Worm (Caenorhabditis elegans) whole organism, young adult: ENCODE measurements around the gene let-711.

Source experiments
- B0261.1 ChIP-seq: sonication (generic microtip); optimal IDR thresholded peaks from 2 replicates; lab custom pipeline; 2016; ENCODE audit warnings: mild to moderate bottlenecking, missing genetic modification characterization, moderate library complexity, missing compliant biosample characterization
- C17E4.6 ChIP-seq: fragments of 200-800 bp; sonication (Bioruptor generic); IDR thresholded peaks from 2 replicates; pipeline ENCODE4 v1.3.6; 2022; ENCODE audit warnings: missing genetic modification reagents, missing genetic modification characterization, missing compliant biosample characterization
- F10E7.11 ChIP-seq: sonication (generic microtip); optimal IDR thresholded peaks from 2 replicates; lab custom pipeline; 2017; ENCODE audit warnings: mild to moderate bottlenecking, missing genetic modification characterization, moderate library complexity, missing compliant biosample characterization
- F22D6.2 ChIP-seq: sonication (generic microtip); optimal IDR thresholded peaks from 2 replicates; lab custom pipeline; 2016; ENCODE audit warnings: mild to moderate bottlenecking, missing genetic modification characterization, missing compliant biosample characterization
- F39B2.1 ChIP-seq: fragments of 200-800 bp; sonication (Bioruptor generic); IDR thresholded peaks from 2 replicates; pipeline ENCODE4 v1.3.6; 2022; ENCODE audit warnings: missing genetic modification reagents, missing genetic modification characterization, missing compliant biosample characterization
- F49E8.2 ChIP-seq: sonication (generic microtip); optimal IDR thresholded peaks from 3 replicates; lab custom pipeline; 2017; ENCODE audit warnings: missing genetic modification characterization, mild to moderate bottlenecking, missing compliant biosample characterization, antibody characterized with exemption, moderate library complexity; ENCODE audit not compliant: insufficient read depth
- F55B11.4 ChIP-seq: sonication (generic microtip); optimal IDR thresholded peaks from 2 replicates; lab custom pipeline; 2016; ENCODE audit warnings: missing compliant biosample characterization, missing genetic modification characterization, borderline replicate concordance; ENCODE audit not compliant: insufficient read depth
- F57C9.4 ChIP-seq: sonication (generic microtip); optimal IDR thresholded peaks from 2 replicates; lab custom pipeline; 2017; ENCODE audit warnings: mild to moderate bottlenecking, missing genetic modification characterization, missing compliant biosample characterization
- T07F8.4 ChIP-seq: sonication (generic microtip); optimal IDR thresholded peaks from 2 replicates; lab custom pipeline; 2016; ENCODE audit warnings: mild to moderate bottlenecking, missing genetic modification characterization, moderate library complexity, missing compliant biosample characterization
- Y53G8AR.9 ChIP-seq: fragments of 200-800 bp; sonication (Bioruptor generic); conservative IDR thresholded peaks from 2 replicates; pipeline ENCODE4 v1.3.6; 2022; ENCODE audit warnings: missing genetic modification reagents, missing genetic modification characterization, missing compliant biosample characterization
- aptf-3 ChIP-seq: fragments of 200-800 bp; sonication (Bioruptor generic); IDR thresholded peaks from 2 replicates; pipeline ENCODE4 v1.3.6; 2022; ENCODE audit warnings: missing genetic modification characterization, missing compliant biosample characterization
- atf-7 ChIP-seq: sonication (generic microtip); optimal IDR thresholded peaks from 2 replicates; lab custom pipeline; 2017; ENCODE audit warnings: mild to moderate bottlenecking, missing genetic modification characterization, missing compliant biosample characterization
- attf-3 ChIP-seq: fragments of 200-800 bp; sonication (Bioruptor generic); conservative IDR thresholded peaks from 2 replicates; pipeline ENCODE4 v1.3.6; 2022; ENCODE audit warnings: missing genetic modification reagents, missing genetic modification characterization, missing compliant biosample characterization
- bed-2 ChIP-seq: fragments of 200-800 bp; sonication (Bioruptor generic); IDR thresholded peaks from 2 replicates; pipeline ENCODE4 v1.3.6; 2022; ENCODE audit warnings: missing genetic modification reagents, missing genetic modification characterization, missing compliant biosample characterization
- ccch-3 ChIP-seq: fragments of 200-800 bp; sonication (Bioruptor generic); optimal IDR thresholded peaks from 2 replicates; lab custom pipeline; 2018; ENCODE audit warnings: mild to moderate bottlenecking, missing genetic modification characterization, missing compliant biosample characterization
- cebp-2 ChIP-seq: fragments of 200-800 bp; sonication (Bioruptor generic); IDR thresholded peaks from 2 replicates; pipeline ENCODE4 v1.3.6; 2022; ENCODE audit warnings: missing genetic modification characterization, missing compliant biosample characterization
- ceh-100 ChIP-seq: fragments of 200-800 bp; sonication (Bioruptor generic); IDR thresholded peaks from 2 replicates; pipeline ENCODE4 v1.3.6; 2022; ENCODE audit warnings: missing genetic modification reagents, missing genetic modification characterization, missing compliant biosample characterization
- ceh-79 ChIP-seq: sonication (generic microtip); optimal IDR thresholded peaks from 2 replicates; lab custom pipeline; 2017; ENCODE audit warnings: mild to moderate bottlenecking, missing genetic modification characterization, missing compliant biosample characterization
- die-1 ChIP-seq: sonication (generic microtip); optimal IDR thresholded peaks from 2 replicates; lab custom pipeline; 2016; ENCODE audit warnings: missing genotype, mild to moderate bottlenecking, missing genetic modification characterization, missing compliant biosample characterization
- egl-18 ChIP-seq: fragments of 200-800 bp; sonication (Bioruptor generic); IDR thresholded peaks from 2 replicates; pipeline ENCODE4 v1.3.6; 2022; ENCODE audit warnings: missing genetic modification reagents, missing genetic modification characterization, missing compliant biosample characterization
- egl-44 ChIP-seq: fragments of 200-800 bp; sonication (Bioruptor generic); IDR thresholded peaks from 2 replicates; pipeline ENCODE4 v1.3.6; 2022; ENCODE audit warnings: missing genetic modification reagents, missing genetic modification characterization, missing compliant biosample characterization
- ets-4 ChIP-seq: fragments of 200-800 bp; sonication (Bioruptor generic); optimal IDR thresholded peaks from 2 replicates; lab custom pipeline; 2018; ENCODE audit warnings: mild to moderate bottlenecking, missing genetic modification characterization, missing compliant biosample characterization
- him-1 ChIP-seq: sonication (generic microtip); optimal IDR thresholded peaks from 2 replicates; lab custom pipeline; 2016; ENCODE audit warnings: missing genotype, missing genetic modification reagents, missing genetic modification characterization, missing compliant biosample characterization
- hlh-12 ChIP-seq: sonication (generic microtip); optimal IDR thresholded peaks from 2 replicates; lab custom pipeline; 2016; ENCODE audit warnings: missing genetic modification characterization, missing compliant biosample characterization
- lag-1 ChIP-seq: fragments of 200-800 bp; sonication (Bioruptor generic); IDR thresholded peaks from 2 replicates; pipeline ENCODE4 v1.3.6; 2022; ENCODE audit warnings: missing genetic modification reagents, missing genetic modification characterization, missing compliant biosample characterization
- let-526 ChIP-seq: fragments of 200-800 bp; sonication (Bioruptor generic); IDR thresholded peaks from 2 replicates; pipeline ENCODE4 v1.3.6; 2022; ENCODE audit warnings: missing genetic modification reagents, missing genetic modification characterization, missing compliant biosample characterization
- lin-26 ChIP-seq: fragments of 200-800 bp; sonication (Bioruptor generic); IDR thresholded peaks from 2 replicates; pipeline ENCODE4 v1.3.6; 2022; ENCODE audit warnings: missing genetic modification reagents, missing genetic modification characterization, missing compliant biosample characterization
- lsl-1 ChIP-seq: fragments of 200-800 bp; sonication (Bioruptor generic); optimal IDR thresholded peaks from 2 replicates; lab custom pipeline; 2018; ENCODE audit warnings: mild to moderate bottlenecking, missing genetic modification characterization, moderate library complexity, missing compliant biosample characterization
- madf-10 ChIP-seq: sonication (generic microtip); optimal IDR thresholded peaks from 2 replicates; lab custom pipeline; 2016; ENCODE audit warnings: mild to moderate bottlenecking, missing genetic modification characterization, missing compliant biosample characterization
- madf-3 ChIP-seq: fragments of 200-800 bp; sonication (Bioruptor generic); IDR thresholded peaks from 2 replicates; pipeline ENCODE4 v1.3.6; 2022; ENCODE audit warnings: missing genetic modification reagents, missing genetic modification characterization, missing compliant biosample characterization
- madf-6 ChIP-seq: fragments of 200-800 bp; sonication (Bioruptor generic); IDR thresholded peaks from 2 replicates; pipeline ENCODE4 v1.3.6; 2022; ENCODE audit warnings: missing genetic modification reagents, missing genetic modification characterization, missing compliant biosample characterization
- madf-8 ChIP-seq: fragments of 200-800 bp; sonication (Bioruptor generic); conservative IDR thresholded peaks from 2 replicates; pipeline ENCODE4 v1.3.6; 2022; ENCODE audit warnings: missing genetic modification reagents, missing genetic modification characterization, missing compliant biosample characterization
- mel-28 ChIP-seq: sonication (generic microtip); optimal IDR thresholded peaks from 2 replicates; lab custom pipeline; 2016; ENCODE audit warnings: borderline replicate concordance, mild to moderate bottlenecking, missing genetic modification characterization, missing compliant biosample characterization
- mes-4 ChIP-seq: sonication (generic microtip); optimal IDR thresholded peaks from 2 replicates; lab custom pipeline; 2016; ENCODE audit warnings: missing genotype, missing genetic modification characterization, missing compliant biosample characterization
- nfyb-1 ChIP-seq: fragments of 200-800 bp; sonication (Bioruptor generic); IDR thresholded peaks from 2 replicates; pipeline ENCODE4 v1.3.6; 2022; ENCODE audit warnings: missing genetic modification reagents, missing genetic modification characterization, missing compliant biosample characterization
- nhr-27 ChIP-seq: fragments of 200-800 bp; sonication (Bioruptor generic); optimal IDR thresholded peaks from 2 replicates; lab custom pipeline; 2018; ENCODE audit warnings: mild to moderate bottlenecking, missing genetic modification characterization, moderate library complexity, missing compliant biosample characterization
- nhr-80 ChIP-seq: sonication (generic microtip); optimal IDR thresholded peaks from 2 replicates; lab custom pipeline; 2016; ENCODE audit warnings: missing genetic modification characterization, missing compliant biosample characterization
- pha-4 ChIP-seq: fragments of 150-350 bp; sonication (generic microtip); optimal IDR thresholded peaks from 2 replicates; lab custom pipeline; 2014; ENCODE audit warnings: missing biosample characterization, missing genetic modification reagents, missing genetic modification characterization
- rcor-1 ChIP-seq: fragments of 200-800 bp; sonication (Bioruptor generic); IDR thresholded peaks from 2 replicates; pipeline ENCODE4 v1.3.6; 2022; ENCODE audit warnings: missing genetic modification reagents, missing genetic modification characterization, missing compliant biosample characterization
- sdz-38 ChIP-seq: sonication (generic microtip); optimal IDR thresholded peaks from 2 replicates; lab custom pipeline; 2016; ENCODE audit warnings: missing genotype, missing genetic modification characterization, missing compliant biosample characterization
- sea-2 ChIP-seq: fragments of 200-800 bp; sonication (Bioruptor generic); IDR thresholded peaks from 2 replicates; pipeline ENCODE4 v1.3.6; 2022; ENCODE audit warnings: missing genetic modification characterization, missing compliant biosample characterization
- somi-1 ChIP-seq: fragments of 200-800 bp; sonication (Bioruptor generic); optimal IDR thresholded peaks from 2 replicates; lab custom pipeline; 2018; ENCODE audit warnings: mild to moderate bottlenecking, missing genetic modification characterization, missing compliant biosample characterization
- sptf-2 ChIP-seq: fragments of 200-800 bp; sonication (Bioruptor generic); optimal IDR thresholded peaks from 2 replicates; lab custom pipeline; 2018; ENCODE audit warnings: mild to moderate bottlenecking, missing genetic modification characterization, missing compliant biosample characterization
- tbp1 ChIP-seq: fragments of 200-800 bp; sonication (Bioruptor generic); optimal IDR thresholded peaks from 2 replicates; lab custom pipeline; 2018; ENCODE audit warnings: mild to moderate bottlenecking, missing genetic modification characterization, missing compliant biosample characterization
- tlf-1 ChIP-seq: fragments of 200-800 bp; sonication (Bioruptor generic); optimal IDR thresholded peaks from 2 replicates; lab custom pipeline; 2018; ENCODE audit warnings: mild to moderate bottlenecking, missing genetic modification characterization, missing compliant biosample characterization
- xnd-1 ChIP-seq: sonication (generic microtip); optimal IDR thresholded peaks from 2 replicates; lab custom pipeline; 2016; ENCODE audit warnings: missing genotype, missing genetic modification reagents, missing genetic modification characterization, missing compliant biosample characterization
- zfh-2 ChIP-seq: fragments of 200-800 bp; sonication (Bioruptor generic); conservative IDR thresholded peaks from 2 replicates; pipeline ENCODE4 v1.3.6; 2022; ENCODE audit warnings: missing genetic modification reagents, missing genetic modification characterization, missing compliant biosample characterization
- ztf-25 ChIP-seq: fragments of 200-800 bp; sonication (Bioruptor generic); IDR thresholded peaks from 2 replicates; pipeline ENCODE4 v1.3.6; 2022; ENCODE audit warnings: missing genetic modification reagents, missing genetic modification characterization, missing compliant biosample characterization
- ztf-3 ChIP-seq: fragments of 200-800 bp; sonication (Bioruptor generic); optimal IDR thresholded peaks from 2 replicates; lab custom pipeline; 2018; ENCODE audit warnings: mild to moderate bottlenecking, missing genetic modification characterization, missing compliant biosample characterization
- ztf-6 ChIP-seq: fragments of 200-800 bp; sonication (Bioruptor generic); IDR thresholded peaks from 2 replicates; pipeline ENCODE4 v1.3.6; 2022; ENCODE audit warnings: missing genetic modification reagents, missing genetic modification characterization, missing compliant biosample characterization

let-711 gene

DNA sequence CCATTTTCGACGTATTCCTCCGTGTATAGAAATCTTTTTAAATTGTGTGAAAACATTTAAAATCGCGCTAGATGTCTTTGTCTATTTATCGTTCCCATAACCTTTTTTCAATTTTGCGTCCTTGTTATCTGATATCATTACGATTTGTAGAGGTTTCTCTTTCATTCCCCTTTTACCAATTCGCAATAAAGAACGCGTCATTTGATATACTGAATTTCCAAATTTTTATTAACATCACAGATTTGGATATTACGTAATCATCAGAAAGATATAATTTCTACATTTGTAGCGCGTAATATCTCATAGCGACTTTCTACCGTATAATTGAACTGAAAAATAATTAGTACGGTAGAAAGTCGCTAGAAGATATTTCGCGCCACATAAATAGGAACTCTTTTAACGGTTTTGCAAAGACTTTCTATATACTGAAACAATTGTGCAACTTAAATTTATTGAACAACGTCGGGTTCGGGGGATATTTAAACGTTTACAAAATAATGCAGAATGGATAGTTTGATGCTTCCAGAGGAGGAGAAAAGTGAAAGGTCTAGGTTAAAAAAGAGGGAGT, 12.2 kb downstream of the let-711 start (continued):
- no peak for TF ChIP-seq tbp1 (GFP tag; lab: Kevin White, UChicago)
- TF ChIP-seq bed-2: no peak
- no peak for TF ChIP-seq lin-26
- TF ChIP-seq him-1: peak; percentile 99
- no peak for TF ChIP-seq nhr-27 (tag; lab: Kevin White, UChicago)
- TF ChIP-seq mel-28 (tag; lab: Kevin White, UChicago): no peak
- no peak for TF ChIP-seq ceh-100 (GFP tag; lab: Robert Waterston, UW)
- TF ChIP-seq attf-3: no peak
- no peak for TF ChIP-seq ztf-25 (GFP tag; lab: Robert Waterston, UW)
- TF ChIP-seq C17E4.6 (GFP tag; lab: Robert Waterston, UW): no peak
- no peak for TF ChIP-seq sdz-38
- no peak for TF ChIP-seq nhr-80
- TF ChIP-seq ccch-3 (GFP tag; lab: Kevin White, UChicago): no peak
- TF ChIP-seq F49E8.2 (tag; lab: Kevin White, UChicago): peak; percentile 33
- TF ChIP-seq madf-8: peak; percentile 45; the same call in 1 of the 2 replicates
- TF ChIP-seq F39B2.1: 0 out of 2 replicates have a peak, but pooled peaks have one; percentile 13
- TF ChIP-seq somi-1 (GFP tag; lab: Kevin White, UChicago): no peak
- peak; percentile 72 for TF ChIP-seq lsl-1 (GFP tag; lab: Kevin White, UChicago)
- no peak for TF ChIP-seq aptf-3 (GFP tag; lab: Robert Waterston, UW)
- TF ChIP-seq hlh-12: no peak
- no peak for TF ChIP-seq tlf-1 (GFP tag; lab: Kevin White, UChicago)
- no peak for TF ChIP-seq ztf-3
- TF ChIP-seq xnd-1: peak; percentile 11
- no peak for TF ChIP-seq atf-7 (tag; lab: Kevin White, UChicago)
- no peak for TF ChIP-seq ceh-79
- TF ChIP-seq rcor-1 (GFP tag; lab: Robert Waterston, UW): no peak
- no peak for TF ChIP-seq lag-1
- TF ChIP-seq sptf-2 (GFP tag; lab: Kevin White, UChicago): no peak
- TF ChIP-seq zfh-2 (GFP tag; lab: Robert Waterston, UW): no peak
- TF ChIP-seq let-526 (GFP tag; lab: Robert Waterston, UW): no peak
- TF ChIP-seq ztf-6 (GFP tag; lab: Robert Waterston, UW): no peak
- no peak for TF ChIP-seq cebp-2 (GFP tag; lab: Robert Waterston, UW)
- TF ChIP-seq F57C9.4 (tag; lab: Kevin White, UChicago): no peak
- TF ChIP-seq ets-4 (GFP tag; lab: Kevin White, UChicago): no peak
- no peak for TF ChIP-seq pha-4 (tag; lab: Kevin White, UChicago)
- no peak for TF ChIP-seq madf-3 (GFP tag; lab: Robert Waterston, UW)
- no peak for TF ChIP-seq F22D6.2 (tag; lab: Kevin White, UChicago)
- no peak for TF ChIP-seq mes-4 (tag; lab: Kevin White, UChicago)
- peak; percentile 76 for TF ChIP-seq madf-6 (GFP tag; lab: Robert Waterston, UW)
- no peak for TF ChIP-seq B0261.1 (tag; lab: Kevin White, UChicago)
- 0 out of 2 replicates have a peak, but pooled peaks have one; percentile 22 for TF ChIP-seq Y53G8AR.9 (GFP tag; lab: Robert Waterston, UW)
- no peak for TF ChIP-seq F10E7.11 (tag; lab: Kevin White, UChicago)
- TF ChIP-seq sea-2: no peak
- TF ChIP-seq egl-18 (GFP tag; lab: Robert Waterston, UW): no peak
- no peak for TF ChIP-seq F55B11.4 (tag; lab: Kevin White, UChicago)
- TF ChIP-seq nfyb-1: peak; percentile 49; the same call in 1 of the 2 replicates
- no peak for TF ChIP-seq madf-10 (tag; lab: Kevin White, UChicago)
- no peak for TF ChIP-seq die-1
- no peak for TF ChIP-seq T07F8.4 (tag; lab: Kevin White, UChicago)
- TF ChIP-seq egl-44 (GFP tag; lab: Robert Waterston, UW): no peak
